Worm (Caenorhabditis elegans) whole organism, midembryonic: ENCODE measurements around the gene tag-124.
A peak's percentile ranks its signal among the peaks of the same experiment; 100 is the strongest.

Experiments used
- T22C8.4 ChIP-seq: fragments of 200-800 bp; sonication (Bioruptor generic); IDR thresholded peaks from 2 replicates; pipeline ENCODE4 v1.3.6; 2022; ENCODE audit warnings: missing genetic modification characterization, missing compliant biosample characterization
- cog-1 ChIP-seq: sonication (generic microtip); optimal IDR thresholded peaks from 2 replicates; lab custom pipeline; 2016; ENCODE audit warnings: missing genetic modification characterization, missing compliant biosample characterization
- flt-1 ChIP-seq: fragments of 200-800 bp; sonication (Bioruptor generic); IDR thresholded peaks from 2 replicates; pipeline ENCODE4 v1.3.6; 2022; ENCODE audit warnings: missing genetic modification characterization, missing compliant biosample characterization
- klf-2 ChIP-seq: fragments of 200-800 bp; sonication (Bioruptor generic); conservative IDR thresholded peaks from 2 replicates; pipeline ENCODE4 v1.3.6; 2022; ENCODE audit warnings: missing genetic modification reagents, missing genetic modification characterization, missing compliant biosample characterization
- med-1 ChIP-seq: sonication (generic microtip); optimal IDR thresholded peaks from 2 replicates; lab custom pipeline; 2017; ENCODE audit warnings: missing genetic modification characterization, mild to moderate bottlenecking, missing compliant biosample characterization, antibody characterized with exemption, missing genetic modification reagents; ENCODE audit not compliant: insufficient read depth
- ref-1 ChIP-seq: fragments of 200-800 bp; sonication (Bioruptor generic); conservative IDR thresholded peaks from 2 replicates; pipeline ENCODE4 v1.3.6; 2022; ENCODE audit warnings: missing genetic modification reagents, missing genetic modification characterization, missing compliant biosample characterization
- tab-1 ChIP-seq: fragments of 200-800 bp; sonication (Bioruptor generic); IDR thresholded peaks from 2 replicates; pipeline ENCODE4 v1.3.6; 2022; ENCODE audit warnings: missing genetic modification characterization, missing compliant biosample characterization
- ztf-23 ChIP-seq: fragments of 200-800 bp; sonication (Bioruptor generic); IDR thresholded peaks from 2 replicates; pipeline ENCODE4 v1.3.6; 2022; ENCODE audit warnings: missing genetic modification reagents, missing genetic modification characterization, missing compliant biosample characterization
- ztf-29 ChIP-seq: fragments of 200-800 bp; sonication (Bioruptor generic); IDR thresholded peaks from 2 replicates; pipeline ENCODE4 v1.3.6; 2022; ENCODE audit warnings: missing genetic modification reagents, missing genetic modification characterization, missing compliant biosample characterization

The tag-124 gene

DNA sequence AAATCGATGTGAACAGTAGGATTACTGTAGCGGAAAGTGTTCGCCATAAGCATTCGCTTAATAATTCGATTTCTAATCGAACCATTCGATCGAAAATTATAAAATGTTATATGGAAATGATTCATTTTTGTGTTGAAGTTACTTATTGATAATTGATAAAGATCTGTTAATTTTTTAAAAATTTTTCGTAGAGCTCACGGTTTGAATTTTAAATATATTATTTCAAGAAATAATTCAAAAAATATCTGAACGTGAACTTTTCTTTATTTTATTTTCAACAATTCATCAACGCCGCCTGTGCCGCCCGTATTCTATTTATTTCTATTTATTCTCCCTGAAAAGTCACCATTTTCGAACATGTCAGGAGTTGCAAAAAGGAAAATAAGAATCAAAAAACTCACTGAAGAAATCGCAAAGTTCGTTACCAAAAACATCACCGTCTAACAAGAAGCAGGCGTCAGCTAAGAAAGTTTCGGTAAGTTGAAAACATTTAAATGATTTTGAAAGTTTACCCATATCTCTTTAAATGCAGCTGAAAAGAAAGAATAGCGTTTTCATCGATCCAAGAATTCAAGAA lies 20.3 kb downstream of the tag-124 start, which contains the start of the genes T15H9.5 and T15H9.4:
TSS of gene T15H9.5 (minus strand) at position 101 of the 577 bp plus-strand sequence.
TSS of gene T15H9.4 (plus strand) at position 527 of the 577 bp plus-strand sequence.
- TF ChIP-seq tab-1 (GFP tag; lab: Robert Waterston, UW) = no peak
- TF ChIP-seq ref-1 = no peak
- TF ChIP-seq ztf-29 (GFP tag; lab: Robert Waterston, UW) = no peak
- TF ChIP-seq T22C8.4 (GFP tag; lab: Robert Waterston, UW) = no peak
- no peak for TF ChIP-seq klf-2 (GFP tag; lab: Robert Waterston, UW)
- TF ChIP-seq ztf-23 (GFP tag; lab: Robert Waterston, UW) = no peak
- no peak for TF ChIP-seq cog-1
- TF ChIP-seq med-1 (GFP tag; lab: Kevin White, UChicago) = no peak
- no peak for TF ChIP-seq flt-1 (GFP tag; lab: Robert Waterston, UW)

ce11 chrII:9614728-9615127 lies 23.6 kb downstream of the tag-124 start, which contains the start of gene hlh-6:
hlh-6 (minus strand) TSS chrII:9614828.
- TF ChIP-seq tab-1 (GFP tag; lab: Robert Waterston, UW) (no peak), ztf-29 (GFP tag; lab: Robert Waterston, UW) (no peak), ref-1 (no peak), klf-2 (GFP tag; lab: Robert Waterston, UW) (no peak), T22C8.4 (GFP tag; lab: Robert Waterston, UW) (no peak), cog-1 (no peak), flt-1 (GFP tag; lab: Robert Waterston, UW) (no peak), ztf-23 (GFP tag; lab: Robert Waterston, UW) (no peak), med-1 (GFP tag; lab: Kevin White, UChicago) (no peak)

DNA sequence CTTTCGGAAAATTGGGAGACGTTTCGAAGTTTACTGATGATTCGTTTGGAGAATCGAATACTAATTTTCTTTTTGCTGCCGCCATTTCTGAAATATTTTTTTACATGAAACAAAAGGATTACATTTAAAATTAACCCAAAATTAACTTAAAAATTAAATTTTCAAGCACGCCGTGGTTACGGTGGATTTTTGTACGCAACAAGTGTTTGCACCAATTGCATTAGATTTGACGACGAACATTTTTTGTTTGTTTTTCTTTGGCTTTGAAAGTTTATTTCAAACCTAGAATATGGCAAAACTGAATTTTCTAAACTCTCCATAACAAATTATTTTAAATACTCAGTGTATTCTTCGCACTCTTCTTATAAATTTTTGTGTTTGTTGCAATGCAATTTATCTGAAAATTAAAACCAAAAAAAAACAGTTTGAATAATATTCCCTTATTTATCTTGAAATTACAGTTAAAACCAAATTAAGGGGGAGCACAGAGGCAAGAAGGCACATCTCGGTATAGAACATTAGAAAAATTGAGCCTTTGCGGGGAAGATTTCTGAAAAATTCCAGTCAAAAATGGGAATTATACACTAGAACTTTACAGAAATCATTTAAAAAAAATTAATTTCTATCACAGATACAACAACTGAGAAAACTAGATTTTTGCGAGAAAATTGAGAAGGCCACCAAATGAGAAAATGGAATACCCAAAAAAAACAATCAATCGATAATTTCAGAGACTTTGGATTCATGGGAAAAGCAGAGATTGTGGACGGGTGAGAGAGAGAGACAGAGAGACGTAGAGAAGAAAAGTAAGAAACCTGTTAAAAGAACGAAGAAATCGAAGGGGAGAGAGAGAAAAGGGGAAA lies 26.2 kb downstream of the tag-124 start, which contains the start of gene hal-3:
TSS of gene hal-3 (minus strand) at position 87 of the 863 bp plus-strand sequence.
- TF ChIP-seq tab-1 (GFP tag; lab: Robert Waterston, UW) (no peak), flt-1 (GFP tag; lab: Robert Waterston, UW) (no peak), med-1 (GFP tag; lab: Kevin White, UChicago) (no peak), T22C8.4 (GFP tag; lab: Robert Waterston, UW) (0 out of 2 replicates have a peak, but pooled peaks have one; percentile 37)

DNA sequence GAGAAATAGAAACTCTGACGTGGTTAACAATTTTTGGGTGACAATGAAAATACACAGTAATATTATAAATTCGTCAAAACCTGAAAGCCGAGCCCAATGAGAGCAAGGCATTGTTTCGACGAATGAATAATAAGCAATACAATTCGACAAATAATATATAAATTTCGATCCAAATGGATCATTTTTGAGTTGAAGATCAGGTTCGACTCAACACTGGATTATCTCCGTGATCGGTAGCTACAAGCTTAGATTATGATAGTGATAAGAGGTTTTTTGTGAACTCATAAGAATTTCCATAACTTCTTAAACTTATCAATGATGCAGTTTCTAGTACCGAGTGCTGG lies 26.8 kb downstream of the tag-124 start:
- TF ChIP-seq ztf-29 (GFP tag; lab: Robert Waterston, UW) (no peak), T22C8.4 (GFP tag; lab: Robert Waterston, UW) (no peak), flt-1 (GFP tag; lab: Robert Waterston, UW) (no peak), klf-2 (GFP tag; lab: Robert Waterston, UW) (no peak), med-1 (GFP tag; lab: Kevin White, UChicago) (no peak), tab-1 (GFP tag; lab: Robert Waterston, UW) (no peak), ztf-23 (GFP tag; lab: Robert Waterston, UW) (no peak), ref-1 (no peak), cog-1 (no peak)

DNA sequence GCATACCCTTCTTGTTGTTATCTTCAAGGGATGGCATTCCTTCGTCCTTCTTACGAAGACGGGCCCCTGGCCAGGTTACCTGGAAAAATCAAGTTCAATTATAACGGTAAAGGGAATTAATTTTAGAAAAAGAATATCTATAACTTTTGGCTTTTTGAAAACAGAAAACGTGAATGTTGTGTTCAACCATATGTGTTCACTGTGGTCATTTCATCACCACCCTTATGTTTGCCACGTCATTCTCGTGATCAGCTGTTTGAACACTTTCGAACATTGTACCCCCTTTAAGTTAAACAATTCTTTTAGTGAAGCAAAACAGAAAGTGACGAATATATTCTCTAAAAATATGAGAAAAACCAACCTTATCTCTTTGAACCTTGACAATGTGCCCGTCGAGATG lies 27.7 kb downstream of the tag-124 start:
- no peak for TF ChIP-seq ref-1
- TF ChIP-seq T22C8.4 (GFP tag; lab: Robert Waterston, UW) = no peak
- TF ChIP-seq med-1 (GFP tag; lab: Kevin White, UChicago) = no peak

- TF ChIP-seq ztf-29 (GFP tag; lab: Robert Waterston, UW) (no peak), cog-1 (peak; percentile 72), med-1 (GFP tag; lab: Kevin White, UChicago) (no peak), T22C8.4 (GFP tag; lab: Robert Waterston, UW) (0 out of 2 replicates have a peak, but pooled peaks have one; percentile 27), ztf-23 (GFP tag; lab: Robert Waterston, UW) (0 out of 2 replicates have a peak, but pooled peaks have one; percentile 44), klf-2 (GFP tag; lab: Robert Waterston, UW) (no peak), flt-1 (GFP tag; lab: Robert Waterston, UW) (peak; percentile 50; the same call in 1 of the 2 replicates), ref-1 (no peak)
Measured at ce11 chrII:9619402-9619862, 28.3 kb downstream of the tag-124 start.

- no peak for TF ChIP-seq tab-1 (GFP tag; lab: Robert Waterston, UW)
- TF ChIP-seq cog-1 = no peak
- TF ChIP-seq ztf-29 (GFP tag; lab: Robert Waterston, UW) = no peak
- TF ChIP-seq flt-1 (GFP tag; lab: Robert Waterston, UW) = no peak
- no peak for TF ChIP-seq klf-2 (GFP tag; lab: Robert Waterston, UW)
- TF ChIP-seq med-1 (GFP tag; lab: Kevin White, UChicago) = no peak
- no peak for TF ChIP-seq ztf-23 (GFP tag; lab: Robert Waterston, UW)
- no peak for TF ChIP-seq ref-1
- TF ChIP-seq T22C8.4 (GFP tag; lab: Robert Waterston, UW) = no peak
Measured at ce11 chrII:9619995-9620535, 29.0 kb downstream of the tag-124 start.

DNA sequence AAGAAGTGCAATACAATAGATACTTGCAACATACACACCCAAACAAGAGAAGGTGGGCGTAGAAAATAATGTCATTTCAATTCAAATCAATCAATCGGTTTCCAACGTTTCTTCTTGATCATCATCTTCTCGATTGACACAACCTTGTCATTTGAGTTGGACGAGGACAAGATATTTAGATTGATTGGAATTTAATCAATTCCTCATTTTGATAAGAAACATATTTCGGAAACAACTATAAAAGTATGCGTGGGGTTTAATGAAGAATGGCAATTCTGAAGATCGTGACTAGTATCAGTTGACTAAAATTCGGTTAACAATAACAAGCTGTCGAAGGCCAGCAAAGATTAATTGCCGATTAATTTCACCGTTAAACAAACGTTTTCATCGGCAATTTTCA lies 29.5 kb downstream of the tag-124 start:
- TF ChIP-seq ztf-29 (GFP tag; lab: Robert Waterston, UW) = no peak
- TF ChIP-seq tab-1 (GFP tag; lab: Robert Waterston, UW) = no peak
- no peak for TF ChIP-seq flt-1 (GFP tag; lab: Robert Waterston, UW)

- TF ChIP-seq ztf-23 (GFP tag; lab: Robert Waterston, UW) = no peak
- no peak for TF ChIP-seq cog-1
- TF ChIP-seq tab-1 (GFP tag; lab: Robert Waterston, UW) = no peak
- TF ChIP-seq flt-1 (GFP tag; lab: Robert Waterston, UW) = no peak
- TF ChIP-seq ztf-29 (GFP tag; lab: Robert Waterston, UW) = no peak
- TF ChIP-seq ref-1 = no peak
- TF ChIP-seq klf-2 (GFP tag; lab: Robert Waterston, UW) = no peak
- TF ChIP-seq med-1 (GFP tag; lab: Kevin White, UChicago) = no peak
- TF ChIP-seq T22C8.4 (GFP tag; lab: Robert Waterston, UW) = no peak
Measured at ce11 chrII:9621121-9621520, 30.0 kb downstream of the tag-124 start.
